Worm (Caenorhabditis elegans): Measurements from ENCODE around the gene C09F12.3.

Gene C09F12.3

ce11 chrX:11036114-11037087 is 6.3 kb downstream of the C09F12.3 start (continued):
- no peak for TF ChIP-seq madf-9 (GFP tag; conservative IDR thresholded peaks at IDR 0.05)
- TF ChIP-seq ceh-28 (tag; optimal IDR thresholded peaks at IDR 0.05) = peak; percentile 14
- no peak for TF ChIP-seq saeg-2 (GFP tag; IDR thresholded peaks at IDR 0.05)
- TF ChIP-seq lir-3 (tag; optimal IDR thresholded peaks at IDR 0.05) = no peak
- TF ChIP-seq fos-1 (tag; optimal IDR thresholded peaks at IDR 0.05) = no peak
- TF ChIP-seq tag-97 (GFP tag; IDR thresholded peaks at IDR 0.05) = no peak
- TF ChIP-seq zip-2 (tag; optimal IDR thresholded peaks at IDR 0.05) = no peak
- TF ChIP-seq F49E8.2 (tag; optimal IDR thresholded peaks at IDR 0.05; ENCODE audit: borderline replicate concordance) = no peak
- peak; percentile 21 for TF ChIP-seq hlh-30 (tag; optimal IDR thresholded peaks at IDR 0.05; ENCODE audit: insufficient read depth)
- no peak for TF ChIP-seq snpc-1.2 (GFP tag; IDR thresholded peaks at IDR 0.05)
- TF ChIP-seq lin-38 (GFP tag; IDR thresholded peaks at IDR 0.05) = no peak
- no peak for TF ChIP-seq dpl-1 (GFP tag; optimal IDR thresholded peaks at IDR 0.05)
- TF ChIP-seq hlh-11 (tag; optimal IDR thresholded peaks at IDR 0.05) = peak; percentile 30
- no peak for TF ChIP-seq spr-1 (tag; optimal IDR thresholded peaks at IDR 0.05)
- peak; percentile 54 for TF ChIP-seq dmd-6 (GFP tag; IDR thresholded peaks at IDR 0.05)
- TF ChIP-seq daf-12 (tag; optimal IDR thresholded peaks at IDR 0.05) = no peak
- TF ChIP-seq zfp-3 (GFP tag; conservative IDR thresholded peaks at IDR 0.05) = no peak
- TF ChIP-seq zip-11 (GFP tag; IDR thresholded peaks at IDR 0.05) = no peak
- TF ChIP-seq Y5F2A.4 (GFP tag; optimal IDR thresholded peaks at IDR 0.05) = no peak
- no peak for TF ChIP-seq nhr-76 (tag; optimal IDR thresholded peaks at IDR 0.05)
- TF ChIP-seq unc-62 (GFP tag; optimal IDR thresholded peaks at IDR 0.05 in 1 of 2) = no peak
- no peak for TF ChIP-seq unc-62 (tag; optimal IDR thresholded peaks at IDR 0.05)
- no peak for TF ChIP-seq mdt-29 (GFP tag; IDR thresholded peaks at IDR 0.05)
- no peak for TF ChIP-seq zfp-2 (tag; optimal IDR thresholded peaks at IDR 0.05)
- no peak for TF ChIP-seq nhr-102 (tag; optimal IDR thresholded peaks at IDR 0.05)
- no peak for TF ChIP-seq nhr-41 (GFP tag; IDR thresholded peaks at IDR 0.05)
- no peak for TF ChIP-seq hmg-1.1 (GFP tag; IDR thresholded peaks at IDR 0.05)
- no peak for TF ChIP-seq nhr-237 (tag; optimal IDR thresholded peaks at IDR 0.05)
- TF ChIP-seq ceh-20 (GFP tag; IDR thresholded peaks at IDR 0.05) = no peak
- TF ChIP-seq hif-1 (tag; optimal IDR thresholded peaks at IDR 0.05) = no peak
- peak; percentile 80 for TF ChIP-seq pqm-1 (tag; optimal IDR thresholded peaks at IDR 0.05)
- no peak for TF ChIP-seq arid-1 (GFP tag; conservative IDR thresholded peaks at IDR 0.05)
- no peak for TF ChIP-seq nhr-10 (tag; optimal IDR thresholded peaks at IDR 0.05)
- TF ChIP-seq lin-13 (GFP tag; optimal IDR thresholded peaks at IDR 0.05) = no peak
- peak in 1 of 2 experiments; percentile 11 for TF ChIP-seq mdl-1 (tag; optimal IDR thresholded peaks at IDR 0.05)
- TF ChIP-seq nhr-48 (tag; optimal IDR thresholded peaks at IDR 0.05) = peak; percentile 42
- peak; percentile 3 for TF ChIP-seq nhr-28 (tag; optimal IDR thresholded peaks at IDR 0.05)
- no peak for TF ChIP-seq nhr-42 (GFP tag; IDR thresholded peaks at IDR 0.05)
- TF ChIP-seq mes-2 (tag; optimal IDR thresholded peaks at IDR 0.05; ENCODE audit: poor library complexity, severe bottlenecking) = peak; percentile 49
- TF ChIP-seq egl-27 (tag; optimal IDR thresholded peaks at IDR 0.05) = no peak
- no peak for TF ChIP-seq ctbp-1 (GFP tag; IDR thresholded peaks at IDR 0.05)
- TF ChIP-seq dve-1 (tag; optimal IDR thresholded peaks at IDR 0.05; ENCODE audit: insufficient read depth) = peak; percentile 39
- no peak for TF ChIP-seq R02D3.7 (tag; optimal IDR thresholded peaks at IDR 0.05)
- no peak for TF ChIP-seq ceh-62 (tag; optimal IDR thresholded peaks at IDR 0.05)
